Fruit fly (Drosophila melanogaster): ENCODE data around the gene CG31008.

The CG31008 gene

DNA sequence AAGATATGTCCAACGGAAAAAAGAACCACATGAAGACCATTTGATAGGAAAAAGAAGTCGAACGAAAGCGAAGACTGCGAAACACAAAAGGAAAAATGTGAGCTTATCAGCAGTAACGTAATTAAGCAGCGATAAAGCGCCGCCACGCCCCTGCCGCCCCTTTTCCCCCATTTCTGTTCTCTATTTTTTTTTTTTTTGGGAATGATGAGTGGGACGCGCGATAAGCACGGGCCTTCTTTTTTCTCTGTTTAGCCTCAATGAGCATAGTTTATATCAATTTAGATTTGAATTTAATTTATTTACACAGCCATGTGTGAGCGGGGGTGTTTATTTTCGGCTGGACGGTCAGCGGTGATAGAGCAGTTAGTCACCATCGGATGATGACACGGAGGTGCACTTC, 20.3 kb upstream of the CG31008 start:
- TF ChIP-seq CG33017 (tag; optimal IDR thresholded peaks at IDR 0.05) (no peak), pad (GFP tag; optimal IDR thresholded peaks at IDR 0.05) (no peak), CG14711 (tag; optimal IDR thresholded peaks at IDR 0.05) (no peak), CG7101 (tag; optimal IDR thresholded peaks at IDR 0.05) (no peak), Hr96 (GFP tag; optimal IDR thresholded peaks at IDR 0.05) (no peak), tj (GFP tag; optimal IDR thresholded peaks at IDR 0.05) (no peak), CG5204 (GFP tag; optimal IDR thresholded peaks at IDR 0.05) (no peak), CG12768 (GFP tag; optimal IDR thresholded peaks at IDR 0.05) (no peak), CG11617 (GFP tag; optimal IDR thresholded peaks at IDR 0.05) (no peak), Crg-1 (GFP tag; optimal IDR thresholded peaks at IDR 0.05) (no peak), toe (GFP tag; optimal IDR thresholded peaks at IDR 0.05) (no peak), bab1 (GFP tag; optimal IDR thresholded peaks at IDR 0.05) (no peak), cnc (optimal IDR thresholded peaks at IDR 0.05) (no peak), Mnt (GFP tag; optimal IDR thresholded peaks at IDR 0.05) (no peak), CG7045 (GFP tag; optimal IDR thresholded peaks at IDR 0.05) (no peak), CG1620 (GFP tag; optimal IDR thresholded peaks at IDR 0.05) (no peak), kay (GFP tag; ENCODE audit: borderline replicate concordance) (no peak), Clk (GFP tag; optimal IDR thresholded peaks at IDR 0.05) (no peak), cic (GFP tag; optimal IDR thresholded peaks at IDR 0.05) (no peak), ovo (GFP tag; optimal IDR thresholded peaks at IDR 0.05) (no peak)

DNA sequence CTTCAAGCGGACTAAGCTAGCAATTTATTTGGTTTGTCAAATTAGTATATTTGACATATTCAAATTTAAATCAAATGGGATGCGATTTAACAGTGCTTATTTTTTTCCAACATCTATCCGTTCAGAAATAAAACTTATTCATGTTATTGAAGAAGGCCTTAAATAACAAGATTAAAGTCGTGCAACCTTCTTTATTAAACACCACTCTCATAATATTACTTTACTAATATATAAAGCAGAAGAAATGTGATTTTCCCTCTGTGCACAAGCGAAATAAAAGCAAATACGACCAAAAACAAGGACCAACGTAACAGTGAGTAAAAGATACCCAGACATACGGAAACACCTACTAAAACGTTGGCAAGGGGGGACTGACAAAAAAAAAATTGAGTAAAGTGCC, 16.8 kb upstream of the CG31008 start:
- TF ChIP-seq CG7101 (tag; optimal IDR thresholded peaks at IDR 0.05) (no peak), ovo (GFP tag; optimal IDR thresholded peaks at IDR 0.05) (no peak), Mnt (GFP tag; optimal IDR thresholded peaks at IDR 0.05) (no peak), CG33017 (tag; optimal IDR thresholded peaks at IDR 0.05) (no peak), Clk (GFP tag; optimal IDR thresholded peaks at IDR 0.05) (no peak), kay (GFP tag; ENCODE audit: borderline replicate concordance) (no peak), Crg-1 (GFP tag; optimal IDR thresholded peaks at IDR 0.05) (no peak), cnc (optimal IDR thresholded peaks at IDR 0.05) (no peak), CG1620 (GFP tag; optimal IDR thresholded peaks at IDR 0.05) (no peak), tj (GFP tag; optimal IDR thresholded peaks at IDR 0.05) (no peak), CG11617 (GFP tag; optimal IDR thresholded peaks at IDR 0.05) (no peak), CG14711 (tag; optimal IDR thresholded peaks at IDR 0.05) (no peak)

- TF ChIP-seq CG12768 (GFP tag; optimal IDR thresholded peaks at IDR 0.05) (no peak), CG11617 (GFP tag; optimal IDR thresholded peaks at IDR 0.05) (no peak), tj (GFP tag; optimal IDR thresholded peaks at IDR 0.05) (no peak), CG5204 (GFP tag; optimal IDR thresholded peaks at IDR 0.05) (no peak)
Measured at dm6 chr3R:30992357-30992756, 2.6 kb upstream of the CG31008 start, which contains the start of gene CG31007. Gene CG31007, minus strand, starts transcription at chr3R:30992457.

dm6 chr3R:30964220-30964619, 25.6 kb downstream of the CG31008 start, which contains the start of gene Ctr1C:
Gene Ctr1C, minus strand, starts transcription at chr3R:30964320.
- no peak for TF ChIP-seq CG33017 (tag; optimal IDR thresholded peaks at IDR 0.05)
- no peak for TF ChIP-seq CG14711 (tag; optimal IDR thresholded peaks at IDR 0.05)
- TF ChIP-seq CG12768 (GFP tag; optimal IDR thresholded peaks at IDR 0.05) = no peak
- TF ChIP-seq Hr96 (GFP tag; optimal IDR thresholded peaks at IDR 0.05) = no peak
- no peak for TF ChIP-seq ovo (GFP tag; optimal IDR thresholded peaks at IDR 0.05)
- no peak for TF ChIP-seq Crg-1 (GFP tag; optimal IDR thresholded peaks at IDR 0.05)
- TF ChIP-seq kay (GFP tag; ENCODE audit: borderline replicate concordance) = no peak
- TF ChIP-seq CG11617 (GFP tag; optimal IDR thresholded peaks at IDR 0.05) = no peak
- no peak for TF ChIP-seq bab1 (GFP tag; optimal IDR thresholded peaks at IDR 0.05)
- TF ChIP-seq cic (GFP tag; optimal IDR thresholded peaks at IDR 0.05) = no peak
- TF ChIP-seq CG7045 (GFP tag; optimal IDR thresholded peaks at IDR 0.05) = no peak
- no peak for TF ChIP-seq tj (GFP tag; optimal IDR thresholded peaks at IDR 0.05)
- TF ChIP-seq CG1620 (GFP tag; optimal IDR thresholded peaks at IDR 0.05) = no peak
- no peak for TF ChIP-seq CG7101 (tag; optimal IDR thresholded peaks at IDR 0.05)
- TF ChIP-seq pad (GFP tag; optimal IDR thresholded peaks at IDR 0.05) = no peak
- no peak for TF ChIP-seq toe (GFP tag; optimal IDR thresholded peaks at IDR 0.05)

dm6 chr3R:30959400-30959799, 30.4 kb downstream of the CG31008 start, which contains the start of gene CG15548:
Gene CG15548, plus strand, starts transcription at chr3R:30959700.
- no peak for TF ChIP-seq Crg-1 (GFP tag; optimal IDR thresholded peaks at IDR 0.05)
- no peak for TF ChIP-seq bab1 (GFP tag; optimal IDR thresholded peaks at IDR 0.05)
- TF ChIP-seq Hr96 (GFP tag; optimal IDR thresholded peaks at IDR 0.05) = no peak
- TF ChIP-seq CG5204 (GFP tag; optimal IDR thresholded peaks at IDR 0.05) = no peak
- no peak for TF ChIP-seq cic (GFP tag; optimal IDR thresholded peaks at IDR 0.05)
- TF ChIP-seq CG1620 (GFP tag; optimal IDR thresholded peaks at IDR 0.05) = no peak
- no peak for TF ChIP-seq ovo (GFP tag; optimal IDR thresholded peaks at IDR 0.05)
- TF ChIP-seq CG7101 (tag; optimal IDR thresholded peaks at IDR 0.05) = no peak

dm6 chr3R:30946352-30946751, 43.5 kb downstream of the CG31008 start:
- TF ChIP-seq CG5204 (GFP tag; optimal IDR thresholded peaks at IDR 0.05) = no peak
- no peak for TF ChIP-seq CG12768 (GFP tag; optimal IDR thresholded peaks at IDR 0.05)
- TF ChIP-seq pad (GFP tag; optimal IDR thresholded peaks at IDR 0.05) = no peak
- no peak for TF ChIP-seq ovo (GFP tag; optimal IDR thresholded peaks at IDR 0.05)
- no peak for TF ChIP-seq CG14711 (tag; optimal IDR thresholded peaks at IDR 0.05)
- no peak for TF ChIP-seq tj (GFP tag; optimal IDR thresholded peaks at IDR 0.05)

- no peak for TF ChIP-seq CG5204 (GFP tag; optimal IDR thresholded peaks at IDR 0.05)
- no peak for TF ChIP-seq pad (GFP tag; optimal IDR thresholded peaks at IDR 0.05)
- no peak for TF ChIP-seq CG11617 (GFP tag; optimal IDR thresholded peaks at IDR 0.05)
- no peak for TF ChIP-seq Clk (GFP tag; optimal IDR thresholded peaks at IDR 0.05)
- no peak for TF ChIP-seq Mnt (GFP tag; optimal IDR thresholded peaks at IDR 0.05)
- TF ChIP-seq CG33017 (tag; optimal IDR thresholded peaks at IDR 0.05) = no peak
- TF ChIP-seq CG1620 (GFP tag; optimal IDR thresholded peaks at IDR 0.05) = no peak
- TF ChIP-seq cic (GFP tag; optimal IDR thresholded peaks at IDR 0.05) = no peak
- no peak for TF ChIP-seq cnc (optimal IDR thresholded peaks at IDR 0.05)
Measured at dm6 chr3R:30940234-30940633, 49.6 kb downstream of the CG31008 start.

All from whole organism, adult.